Worm (Caenorhabditis elegans) whole organism, L3 larva: ENCODE results near the gene oac-52.

Experiments
- R02D3.7 ChIP-seq: fragments of 150-350 bp; optimal IDR thresholded peaks from 2 replicates; lab custom pipeline; 2014; ENCODE audit warnings: missing biosample characterization, missing genetic modification characterization
- ZK546.5 ChIP-seq: sonication (generic microtip); optimal IDR thresholded peaks from 2 replicates; lab custom pipeline; 2017; ENCODE audit warnings: missing biosample characterization, missing genetic modification characterization
- aly-2 ChIP-seq: fragments of 150-350 bp; optimal IDR thresholded peaks from 2 replicates; lab custom pipeline; 2014; ENCODE audit warnings: missing biosample characterization, missing genetic modification characterization
- ama-1 ChIP-seq: fragments of 150-350 bp; optimal IDR thresholded peaks from 2 replicates; lab custom pipeline; 2018
- ceh-28 ChIP-seq: fragments of 150-350 bp; optimal IDR thresholded peaks from 2 replicates; lab custom pipeline; 2014; ENCODE audit warnings: missing biosample characterization, missing genetic modification reagents, missing genetic modification characterization
- ceh-82 ChIP-seq: fragments of 150-350 bp; optimal IDR thresholded peaks from 2 replicates; lab custom pipeline; 2014; ENCODE audit warnings: missing biosample characterization, missing genetic modification characterization
- ceh-9 ChIP-seq: sonication (generic microtip); optimal IDR thresholded peaks from 2 replicates; lab custom pipeline; 2018; ENCODE audit warnings: missing biosample characterization, missing genetic modification characterization
- daf-12 ChIP-seq: fragments of 150-350 bp; optimal IDR thresholded peaks from 2 replicates; lab custom pipeline; 2014; ENCODE audit warnings: missing biosample characterization, missing genetic modification reagents, missing genetic modification characterization
- egl-27 ChIP-seq: sonication (generic microtip); optimal IDR thresholded peaks from 4 replicates; lab custom pipeline; 2017; ENCODE audit warnings: missing biosample characterization, missing genetic modification reagents, missing genetic modification characterization
- egl-5 ChIP-seq: fragments of 150-350 bp; optimal IDR thresholded peaks from 2 replicates; lab custom pipeline; 2017; ENCODE audit warnings: missing biosample characterization, missing genetic modification reagents, missing genetic modification characterization, inconsistent platforms
- elt-1 ChIP-seq: fragments of 150-350 bp; optimal IDR thresholded peaks from 2 replicates; lab custom pipeline; 2014; ENCODE audit warnings: missing biosample characterization, missing genetic modification characterization
- elt-2 ChIP-seq: sonication (generic microtip); optimal IDR thresholded peaks from 2 replicates; lab custom pipeline; 2016; ENCODE audit warnings: missing genetic modification reagents, mild to moderate bottlenecking, missing genetic modification characterization, missing compliant biosample characterization
- elt-3 ChIP-seq, 3 experiments: fragments of 150-350 bp in 1 of 3; sonication (generic microtip) in 2 of 3; optimal IDR thresholded peaks; 2 replicates in 2 of 3; 4 replicates in 1 of 3; lab custom pipeline; 2014 to 2017; ENCODE audit warnings: missing biosample characterization in 3 of 3, missing genetic modification characterization in 3 of 3
- fkh-10 ChIP-seq: sonication (generic microtip); optimal IDR thresholded peaks from 2 replicates; lab custom pipeline; 2017; ENCODE audit warnings: missing biosample characterization, missing genetic modification reagents, missing genetic modification characterization
- fkh-2 ChIP-seq: fragments of 150-350 bp; optimal IDR thresholded peaks from 2 replicates; lab custom pipeline; 2014; ENCODE audit warnings: missing biosample characterization, missing genetic modification reagents, missing genetic modification characterization
- hmg-11 ChIP-seq: sonication (generic microtip); optimal IDR thresholded peaks from 2 replicates; lab custom pipeline; 2016; ENCODE audit warnings: missing genetic modification characterization, missing compliant biosample characterization
- jun-1 ChIP-seq: fragments of 150-350 bp; optimal IDR thresholded peaks from 2 replicates; lab custom pipeline; 2014; ENCODE audit warnings: missing biosample characterization, missing genetic modification reagents, missing genetic modification characterization
- lin-15B ChIP-seq: fragments of 150-350 bp; optimal IDR thresholded peaks from 2 replicates; lab custom pipeline; 2014; ENCODE audit warnings: missing biosample characterization, missing genetic modification characterization
- lin-39 ChIP-seq: fragments of 150-350 bp; optimal IDR thresholded peaks from 2 replicates; lab custom pipeline; 2018; ENCODE audit warnings: missing biosample characterization, missing genetic modification reagents, missing genetic modification characterization
- mdl-1 ChIP-seq: fragments of 150-350 bp; optimal IDR thresholded peaks from 2 replicates; lab custom pipeline; 2014; ENCODE audit warnings: missing biosample characterization, missing genetic modification characterization
- nfya-1 ChIP-seq: sonication (generic microtip); optimal IDR thresholded peaks from 2 replicates; lab custom pipeline; 2017; ENCODE audit warnings: missing genetic modification characterization, mild to moderate bottlenecking, missing compliant biosample characterization, antibody characterized with exemption, moderate library complexity; ENCODE audit not compliant: insufficient read depth
- nhr-11 ChIP-seq: fragments of 150-350 bp; optimal IDR thresholded peaks from 2 replicates; lab custom pipeline; 2014; ENCODE audit warnings: missing biosample characterization, missing genetic modification characterization
- nhr-12 ChIP-seq: fragments of 150-350 bp; optimal IDR thresholded peaks from 2 replicates; lab custom pipeline; 2014; ENCODE audit warnings: missing biosample characterization, missing genetic modification characterization
- nhr-23 ChIP-seq: fragments of 150-350 bp; optimal IDR thresholded peaks from 2 replicates; lab custom pipeline; 2014; ENCODE audit warnings: missing biosample characterization, missing genetic modification reagents, missing genetic modification characterization
- nhr-237 ChIP-seq: fragments of 150-350 bp; optimal IDR thresholded peaks from 2 replicates; lab custom pipeline; 2014; ENCODE audit warnings: missing biosample characterization, missing genetic modification characterization
- nhr-25 ChIP-seq: sonication (generic microtip); optimal IDR thresholded peaks from 2 replicates; lab custom pipeline; 2017; ENCODE audit warnings: missing biosample characterization, missing genetic modification characterization
- nhr-28 ChIP-seq: fragments of 150-350 bp; optimal IDR thresholded peaks from 2 replicates; lab custom pipeline; 2014; ENCODE audit warnings: missing biosample characterization, missing genetic modification characterization
- nhr-67 ChIP-seq: fragments of 150-350 bp; optimal IDR thresholded peaks from 2 replicates; lab custom pipeline; 2014; ENCODE audit warnings: missing biosample characterization, missing genetic modification characterization
- nhr-77 ChIP-seq: fragments of 150-350 bp; optimal IDR thresholded peaks from 2 replicates; lab custom pipeline; 2014; ENCODE audit warnings: missing biosample characterization, missing genetic modification characterization
- pha-4 ChIP-seq: fragments of 150-350 bp; optimal IDR thresholded peaks from 2 replicates; lab custom pipeline; 2014; ENCODE audit warnings: missing biosample characterization, missing genetic modification reagents, missing genetic modification characterization
- pqm-1 ChIP-seq: fragments of 150-350 bp; optimal IDR thresholded peaks from 2 replicates; lab custom pipeline; 2017; ENCODE audit warnings: missing biosample characterization, missing genetic modification characterization, inconsistent platforms
- sea-2 ChIP-seq: fragments of 150-350 bp; sonication (generic microtip); optimal IDR thresholded peaks from 4 replicates; lab custom pipeline; 2014; ENCODE audit warnings: missing biosample characterization, missing genetic modification reagents, missing genetic modification characterization
- skn-1 ChIP-seq: fragments of 150-350 bp; optimal IDR thresholded peaks from 2 replicates; lab custom pipeline; 2014; ENCODE audit warnings: missing biosample characterization, missing genetic modification characterization
- snpc-4 ChIP-seq: fragments of 150-350 bp; optimal IDR thresholded peaks from 2 replicates; lab custom pipeline; 2014; ENCODE audit warnings: missing biosample characterization, missing genetic modification characterization
- tbx-2 ChIP-seq: sonication (generic microtip); optimal IDR thresholded peaks from 2 replicates; lab custom pipeline; 2016; ENCODE audit warnings: mild to moderate bottlenecking, missing genetic modification characterization, missing compliant biosample characterization
- unc-39 ChIP-seq: sonication (generic microtip); optimal IDR thresholded peaks from 4 replicates; lab custom pipeline; 2017; ENCODE audit warnings: missing biosample characterization, missing genetic modification characterization
- zag-1 ChIP-seq: fragments of 150-350 bp; optimal IDR thresholded peaks from 2 replicates; lab custom pipeline; 2014; ENCODE audit warnings: missing biosample characterization, missing genetic modification characterization
- ztf-11 ChIP-seq: fragments of 150-350 bp; optimal IDR thresholded peaks from 2 replicates; lab custom pipeline; 2014; ENCODE audit warnings: missing biosample characterization, missing genetic modification characterization
- ztf-4 ChIP-seq: fragments of 150-350 bp; optimal IDR thresholded peaks from 2 replicates; lab custom pipeline; 2014; ENCODE audit warnings: missing biosample characterization, missing genetic modification characterization

Gene oac-52

ce11 chrIV:4388854-4389253 lies 42.4 kb upstream of the oac-52 start:
- TF ChIP-seq elt-2 (tag; lab: Kevin White, UChicago): peak; percentile 4
- TF ChIP-seq, all 47 proteins: peak for 1; not testable (repeated sequence) for 46

- TF ChIP-seq R02D3.7 (tag; lab: Kevin White, UChicago) (no peak), lin-39 (tag; lab: Kevin White, UChicago) (no peak), nhr-77 (no peak), sea-2 (GFP tag; lab: Kevin White, UChicago) (no peak), elt-2 (tag; lab: Kevin White, UChicago) (peak; percentile 70), ceh-28 (tag; lab: Kevin White, UChicago) (peak; percentile 24), unc-39 (tag; lab: Kevin White, UChicago) (no peak), egl-5 (tag; lab: Kevin White, UChicago) (no peak)
These were observed 39.9 kb upstream of the oac-52 start, which contains the start of gene tald-1 for ce11 chrIV:4386351-4386750. Gene tald-1 (plus strand): TSS chrIV:4386651.

DNA sequence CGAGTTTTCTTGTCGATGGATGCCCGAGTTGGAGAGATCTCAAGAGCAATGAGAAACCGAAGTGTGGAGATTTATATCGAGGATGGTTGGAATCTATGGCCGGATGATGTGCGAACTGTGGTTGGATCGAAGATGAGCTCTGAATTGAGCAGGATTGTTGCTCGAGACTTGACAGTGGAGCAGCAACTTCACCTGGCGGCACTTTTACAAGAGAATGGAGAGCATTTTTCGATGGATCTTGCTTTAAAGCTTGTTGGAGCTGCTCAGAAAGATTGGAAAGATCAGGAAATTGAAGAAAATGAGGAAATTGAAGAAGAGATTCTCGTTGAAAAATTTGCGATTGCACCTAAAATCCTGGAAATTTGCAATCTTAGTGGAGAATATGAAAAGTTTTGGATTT lies 22.7 kb upstream of the oac-52 start:
- TF ChIP-seq ZK546.5 (no peak), nhr-12 (tag; lab: Kevin White, UChicago) (no peak), fkh-10 (GFP tag; lab: Kevin White, UChicago) (no peak), pqm-1 (tag; lab: Kevin White, UChicago) (no peak), snpc-4 (tag; lab: Kevin White, UChicago) (no peak)
- TF ChIP-seq, all 47 proteins: peak for 0

DNA sequence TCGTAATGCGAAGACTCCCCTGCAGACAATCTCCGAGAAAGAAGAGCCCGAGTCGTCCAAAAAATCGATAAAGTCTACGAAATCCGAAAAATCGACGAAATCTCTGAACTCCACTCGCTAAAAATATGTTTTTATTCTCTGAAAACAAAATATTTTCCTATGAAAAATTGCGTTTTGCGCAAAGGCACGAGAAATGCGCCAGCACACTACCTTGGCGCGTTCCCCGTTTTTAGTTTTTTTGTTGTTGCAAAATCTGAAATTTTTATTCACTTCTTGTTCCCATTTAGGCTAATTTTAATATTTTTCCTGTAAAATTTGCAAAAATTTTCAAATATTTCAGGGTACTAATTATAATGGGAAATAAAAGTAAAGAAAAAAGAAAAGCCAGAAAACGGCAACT lies 14.1 kb upstream of the oac-52 start, which contains the start of gene F55F10.1:
F55F10.1 (plus strand) TSS at position 341 of the 400 bp plus-strand sequence.
- TF ChIP-seq skn-1 (no peak), R02D3.7 (tag; lab: Kevin White, UChicago) (peak; percentile 10), ztf-4 (tag; lab: Kevin White, UChicago) (no peak), aly-2 (tag; lab: Kevin White, UChicago) (no peak), ceh-82 (tag; lab: Kevin White, UChicago) (no peak), egl-5 (tag; lab: Kevin White, UChicago) (peak; percentile 47), nhr-25 (peak; percentile 25), nhr-237 (tag; lab: Kevin White, UChicago) (no peak), lin-15B (tag; lab: Kevin White, UChicago) (peak; percentile 71), nhr-23 (tag; lab: Kevin White, UChicago) (peak; percentile 68), hmg-11 (tag; lab: Kevin White, UChicago) (peak; percentile 63)

DNA sequence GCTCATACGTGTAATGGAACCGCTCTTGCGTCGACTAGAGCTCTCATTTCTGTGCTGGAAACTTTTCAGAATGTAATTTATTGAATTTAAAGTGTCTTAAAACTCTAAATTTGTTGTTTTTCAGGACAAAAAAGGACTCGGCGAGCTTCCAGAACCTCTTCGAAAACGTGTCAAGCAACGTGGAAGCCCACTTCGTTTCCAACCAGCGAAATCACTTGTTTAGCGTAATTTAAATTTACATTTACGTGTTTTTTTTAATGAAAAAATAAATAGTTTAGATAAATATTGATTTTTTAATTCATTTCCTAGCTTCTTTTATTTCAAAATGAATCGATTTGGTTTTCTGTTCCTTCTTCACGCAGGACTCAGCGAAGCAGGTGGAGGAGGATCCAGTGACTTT lies 13.2 kb upstream of the oac-52 start, which contains the start of gene F55F10.3:
F55F10.3 (plus strand) TSS at position 301 of the 400 bp plus-strand sequence.
- TF ChIP-seq egl-27 (tag; lab: Kevin White, UChicago) (no peak), snpc-4 (tag; lab: Kevin White, UChicago) (no peak), lin-15B (tag; lab: Kevin White, UChicago) (no peak), elt-1 (tag; lab: Kevin White, UChicago) (no peak), daf-12 (no peak), nhr-11 (tag; lab: Kevin White, UChicago) (no peak), nhr-28 (no peak), skn-1 (no peak), jun-1 (no peak), ZK546.5 (no peak), elt-3 (tag; optimal IDR thresholded peaks at IDR 0.05; lab: Kevin White, UChicago) (no peak), elt-2 (tag; lab: Kevin White, UChicago) (no peak), fkh-2 (tag; lab: Kevin White, UChicago) (no peak), pha-4 (no peak), unc-39 (tag; lab: Kevin White, UChicago) (no peak), tbx-2 (tag; lab: Kevin White, UChicago) (no peak), nhr-25 (no peak), nhr-12 (tag; lab: Kevin White, UChicago) (no peak)

DNA sequence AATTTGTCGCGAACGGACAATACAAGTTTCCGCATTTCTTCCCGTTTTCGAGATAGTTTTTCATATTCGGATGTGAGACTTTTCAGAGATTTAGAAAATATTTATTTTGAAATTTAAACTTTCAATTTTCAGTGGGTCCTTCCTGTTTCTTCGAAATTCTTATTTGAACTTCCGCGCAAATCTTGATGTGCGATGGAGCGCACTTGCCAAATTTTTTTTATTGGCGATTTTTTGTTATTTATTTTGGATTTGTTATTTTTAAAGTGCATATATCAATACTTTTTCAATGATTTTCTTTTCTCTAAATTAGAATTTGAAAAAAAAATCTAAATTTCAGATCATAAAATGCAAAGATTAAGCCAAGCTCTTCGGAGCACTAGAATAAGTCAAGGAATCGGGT lies 10.9 kb upstream of the oac-52 start, which contains the start of gene sars-2:
sars-2 (plus strand) TSS at position 341 of the 400 bp plus-strand sequence.
- TF ChIP-seq lin-39 (tag; lab: Kevin White, UChicago) (no peak), nfya-1 (tag; lab: Kevin White, UChicago) (peak; percentile 59), ama-1 (lab: Kevin White, UChicago) (no peak), sea-2 (GFP tag; lab: Kevin White, UChicago) (no peak), fkh-2 (tag; lab: Kevin White, UChicago) (no peak), nhr-67 (tag; lab: Kevin White, UChicago) (no peak), ceh-82 (tag; lab: Kevin White, UChicago) (no peak), nhr-11 (tag; lab: Kevin White, UChicago) (no peak), tbx-2 (tag; lab: Kevin White, UChicago) (no peak), ceh-9 (tag; lab: Kevin White, UChicago) (no peak), hmg-11 (tag; lab: Kevin White, UChicago) (no peak), egl-27 (tag; lab: Kevin White, UChicago) (no peak), ztf-4 (tag; lab: Kevin White, UChicago) (no peak), skn-1 (no peak), nhr-23 (tag; lab: Kevin White, UChicago) (peak; percentile 7), zag-1 (no peak), R02D3.7 (tag; lab: Kevin White, UChicago) (no peak), pha-4 (peak; percentile 76), ceh-28 (tag; lab: Kevin White, UChicago) (no peak), mdl-1 (no peak), lin-15B (tag; lab: Kevin White, UChicago) (peak; percentile 66), elt-3 (tag; optimal IDR thresholded peaks at IDR 0.05; lab: Kevin White, UChicago) (no peak), ZK546.5 (no peak), fkh-10 (GFP tag; lab: Kevin White, UChicago) (no peak), unc-39 (tag; lab: Kevin White, UChicago) (no peak), ztf-11 (tag; lab: Kevin White, UChicago) (no peak)
